Fruit fly (Drosophila melanogaster): ENCODE data around the gene Hacd1.

The Hacd1 gene

dm6 chr2L:12010877-12011666 lies 9.0 kb upstream of the Hacd1 start (continued):
- TF ChIP-seq svp (GFP tag) (peak; percentile 93), cyc (GFP tag; optimal IDR thresholded peaks at IDR 0.05) (peak; percentile 84), Blimp-1 (GFP tag; optimal IDR thresholded peaks at IDR 0.05) (peak; percentile 79), CG8119 (GFP tag; IDR thresholded peaks at IDR 0.05) (no peak), Hr39 (GFP tag; optimal IDR thresholded peaks at IDR 0.05) (peak; percentile 80), Smox (GFP tag; optimal IDR thresholded peaks at IDR 0.05) (peak; percentile 90), Hr38 (GFP tag; optimal IDR thresholded peaks at IDR 0.05) (peak; percentile 48), CG6808 (GFP tag; optimal IDR thresholded peaks at IDR 0.05) (peak; percentile 96), dac (GFP tag; optimal IDR thresholded peaks at IDR 0.05) (peak; percentile 78), Gug (GFP tag; IDR thresholded peaks at IDR 0.05) (no peak), fd85E (GFP tag; optimal IDR thresholded peaks at IDR 0.05) (peak; percentile 42), esn (GFP tag; optimal IDR thresholded peaks at IDR 0.05) (peak; percentile 93), Lpt (GFP tag; optimal IDR thresholded peaks at IDR 0.05) (peak; percentile 74), Sox14 (GFP tag; optimal IDR thresholded peaks at IDR 0.05) (peak; percentile 90), eg (GFP tag; IDR thresholded peaks at IDR 0.05) (no peak), CG7368 (GFP tag; optimal IDR thresholded peaks at IDR 0.05) (peak; percentile 82), Eip78C (GFP tag) (peak; percentile 97), CG6792 (GFP tag; optimal IDR thresholded peaks at IDR 0.05) (peak; percentile 87), CG11762 (GFP tag; optimal IDR thresholded peaks at IDR 0.05; ENCODE audit: insufficient read depth) (peak; percentile 87), Ets21C (GFP tag; optimal IDR thresholded peaks at IDR 0.05) (peak; percentile 71), CG1621 (tag; optimal IDR thresholded peaks at IDR 0.05) (peak; percentile 82), CG4318 (GFP tag; optimal IDR thresholded peaks at IDR 0.05) (peak; percentile 87), CG34406 (GFP tag; optimal IDR thresholded peaks at IDR 0.05) (peak; percentile 91)

dm6 chr2L:12010100-12010876 lies 8.2 kb upstream of the Hacd1 start:
- TF ChIP-seq OdsH (GFP tag; optimal IDR thresholded peaks at IDR 0.05) (no peak), Sox102F (GFP tag; optimal IDR thresholded peaks at IDR 0.05) (no peak), CG34406 (GFP tag; optimal IDR thresholded peaks at IDR 0.05) (no peak), net (GFP tag; optimal IDR thresholded peaks at IDR 0.05) (no peak), CG8119 (GFP tag; IDR thresholded peaks at IDR 0.05) (no peak), CG6808 (GFP tag; optimal IDR thresholded peaks at IDR 0.05) (no peak), spab (GFP tag; optimal IDR thresholded peaks at IDR 0.05) (no peak), topi (GFP tag; optimal IDR thresholded peaks at IDR 0.05) (no peak), dac (GFP tag; optimal IDR thresholded peaks at IDR 0.05) (no peak), Ets21C (GFP tag; optimal IDR thresholded peaks at IDR 0.05) (no peak), Hr39 (GFP tag; optimal IDR thresholded peaks at IDR 0.05) (no peak), lz (GFP tag; optimal IDR thresholded peaks at IDR 0.05) (no peak), CG1621 (tag; optimal IDR thresholded peaks at IDR 0.05) (peak; percentile 88), CG4318 (GFP tag; optimal IDR thresholded peaks at IDR 0.05) (no peak), CG3919 (GFP tag; optimal IDR thresholded peaks at IDR 0.05) (peak; percentile 33), Eip75B (GFP tag; optimal IDR thresholded peaks at IDR 0.05) (peak; percentile 9), fkh (GFP tag; optimal IDR thresholded peaks at IDR 0.05) (peak; percentile 58), fd85E (GFP tag; optimal IDR thresholded peaks at IDR 0.05) (no peak), CG10631 (GFP tag; optimal IDR thresholded peaks at IDR 0.05) (no peak), pdm3 (GFP tag; optimal IDR thresholded peaks at IDR 0.05) (no peak), CG6854 (GFP tag; optimal IDR thresholded peaks at IDR 0.05) (peak; percentile 67), Smox (GFP tag; optimal IDR thresholded peaks at IDR 0.05) (no peak), CG6276 (GFP tag; optimal IDR thresholded peaks at IDR 0.05) (peak; percentile 17), Lpt (GFP tag; optimal IDR thresholded peaks at IDR 0.05) (peak; percentile 69), CG32006 (GFP tag; optimal IDR thresholded peaks at IDR 0.05) (no peak), Gug (GFP tag; IDR thresholded peaks at IDR 0.05) (no peak), acj6 (GFP tag; optimal IDR thresholded peaks at IDR 0.05) (no peak), Sox14 (GFP tag; optimal IDR thresholded peaks at IDR 0.05) (peak; percentile 56), salr (GFP tag; optimal IDR thresholded peaks at IDR 0.05) (no peak), CG3032 (tag; optimal IDR thresholded peaks at IDR 0.05) (no peak), ss (GFP tag; optimal IDR thresholded peaks at IDR 0.05) (peak; percentile 21 to 56), dsx (GFP tag; optimal IDR thresholded peaks at IDR 0.05; ENCODE audit: poor library complexity, severe bottlenecking) (peak; percentile 100), Ets96B (tag; optimal IDR thresholded peaks at IDR 0.05) (no peak), Hr38 (GFP tag; optimal IDR thresholded peaks at IDR 0.05) (no peak), svp (GFP tag) (peak; percentile 91), Blimp-1 (GFP tag; optimal IDR thresholded peaks at IDR 0.05) (no peak), vri (GFP tag; optimal IDR thresholded peaks at IDR 0.05) (no peak)

All from whole organism, prepupa.